Worm (Caenorhabditis elegans): ENCODE results near the gene pmpl-1.

pmpl-1 gene

ce11 chrX:3830872-3831271 is 43.0 kb downstream of the pmpl-1 start:
- TF ChIP-seq ceh-100 (GFP tag; IDR thresholded peaks at IDR 0.05): no peak
- TF ChIP-seq madf-6 (GFP tag; IDR thresholded peaks at IDR 0.05): no peak
- no peak for TF ChIP-seq athp-1 (tag; optimal IDR thresholded peaks at IDR 0.05)
- no peak for TF ChIP-seq zim-3 (tag; optimal IDR thresholded peaks at IDR 0.05)
- TF ChIP-seq ets-4 (GFP tag; optimal IDR thresholded peaks at IDR 0.05): no peak
- TF ChIP-seq nfyb-1 (GFP tag; IDR thresholded peaks at IDR 0.05): no peak
- no peak for TF ChIP-seq let-526 (GFP tag; IDR thresholded peaks at IDR 0.05)
- no peak for TF ChIP-seq rpc-1 (optimal IDR thresholded peaks at IDR 0.05)
- TF ChIP-seq rpc-1 (tag; optimal IDR thresholded peaks at IDR 0.05): no peak
- no peak for TF ChIP-seq F55B11.4 (tag; optimal IDR thresholded peaks at IDR 0.05; ENCODE audit: borderline replicate concordance, insufficient read depth)
- no peak for TF ChIP-seq rcor-1 (GFP tag; IDR thresholded peaks at IDR 0.05)
- no peak for TF ChIP-seq snpc-3.4 (tag; optimal IDR thresholded peaks at IDR 0.05)
- no peak for TF ChIP-seq dpl-1 (GFP tag; optimal IDR thresholded peaks at IDR 0.05)
- no peak for TF ChIP-seq hsf-1 (GFP tag; IDR thresholded peaks at IDR 0.05)
- no peak for TF ChIP-seq nfya-2 (GFP tag; IDR thresholded peaks at IDR 0.05)
- no peak for TF ChIP-seq D2030.7 (GFP tag; IDR thresholded peaks at IDR 0.05)
- no peak for TF ChIP-seq F49E8.2 (tag; optimal IDR thresholded peaks at IDR 0.05; ENCODE audit: insufficient read depth)
- no peak for TF ChIP-seq mes-4 (tag; optimal IDR thresholded peaks at IDR 0.05)

- TF ChIP-seq ztf-26 (tag; optimal IDR thresholded peaks at IDR 0.05): peak; percentile 32
- no peak for TF ChIP-seq ceh-79 (tag; optimal IDR thresholded peaks at IDR 0.05)
- TF ChIP-seq pha-4 (tag; optimal IDR thresholded peaks at IDR 0.05): peak; percentile 31
- peak; percentile 49 for TF ChIP-seq madf-10 (tag; optimal IDR thresholded peaks at IDR 0.05)
- no peak for TF ChIP-seq snpc-4 (GFP tag; optimal IDR thresholded peaks at IDR 0.05)
- peak in 1 of 4 experiments; percentile 39 for TF ChIP-seq snpc-4 (tag; optimal IDR thresholded peaks at IDR 0.05)
- TF ChIP-seq ztf-18 (tag; optimal IDR thresholded peaks at IDR 0.05): no peak
- peak; percentile 45 for TF ChIP-seq attf-5 (GFP tag; optimal IDR thresholded peaks at IDR 0.05)
- peak; percentile 55 for TF ChIP-seq unc-62 (GFP tag; optimal IDR thresholded peaks at IDR 0.05)
- TF ChIP-seq tlf-1 (GFP tag; optimal IDR thresholded peaks at IDR 0.05): peak; percentile 16
- 0 out of 2 replicates have a peak, but pooled peaks have one; percentile 43 for TF ChIP-seq B0336.3 (GFP tag; IDR thresholded peaks at IDR 0.05)
- TF ChIP-seq nfyb-1 (GFP tag; IDR thresholded peaks at IDR 0.05): peak; percentile 59; the same call in 1 of the 2 replicates
- TF ChIP-seq lin-40 (tag; optimal IDR thresholded peaks at IDR 0.05): peak; percentile 77
- TF ChIP-seq let-607 (tag; optimal IDR thresholded peaks at IDR 0.05): peak; percentile 52 to 81
- TF ChIP-seq D2030.7 (GFP tag; IDR thresholded peaks at IDR 0.05): no peak
- TF ChIP-seq ccch-3 (GFP tag; optimal IDR thresholded peaks at IDR 0.05): no peak
- no peak for TF ChIP-seq unc-130 (GFP tag; optimal IDR thresholded peaks at IDR 0.05)
- TF ChIP-seq nhr-90 (tag; optimal IDR thresholded peaks at IDR 0.05): peak; percentile 27
- peak; percentile 11 for TF ChIP-seq F23B12.7 (tag; optimal IDR thresholded peaks at IDR 0.05; ENCODE audit: insufficient read depth)
- TF ChIP-seq dox-1 (GFP tag; IDR thresholded peaks at IDR 0.05): peak; percentile 55; the same call in 1 of the 2 replicates
- TF ChIP-seq fkh-3 (tag; optimal IDR thresholded peaks at IDR 0.05): no peak
- TF ChIP-seq ets-4 (GFP tag; optimal IDR thresholded peaks at IDR 0.05): peak; percentile 1
- TF ChIP-seq ztf-3 (GFP tag; optimal IDR thresholded peaks at IDR 0.05): no peak
- TF ChIP-seq B0261.1 (tag; optimal IDR thresholded peaks at IDR 0.05): no peak
- peak; percentile 7 for TF ChIP-seq lin-54 (GFP tag; optimal IDR thresholded peaks at IDR 0.05)
- peak; percentile 51; the same call in 1 of the 2 replicates for TF ChIP-seq K11D2.4 (GFP tag; IDR thresholded peaks at IDR 0.05)
- TF ChIP-seq mcd-1 (GFP tag; IDR thresholded peaks at IDR 0.05): no peak
- TF ChIP-seq Y53G8AR.9 (GFP tag; conservative IDR thresholded peaks at IDR 0.05): no peak
- no peak for TF ChIP-seq F52B5.7 (tag; optimal IDR thresholded peaks at IDR 0.05)
- TF ChIP-seq nhr-80 (tag; optimal IDR thresholded peaks at IDR 0.05): peak; percentile 95
- TF ChIP-seq tbp1 (GFP tag; optimal IDR thresholded peaks at IDR 0.05): peak; percentile 52
- TF ChIP-seq Y56A3A.18 (GFP tag; IDR thresholded peaks at IDR 0.05): no peak
- TF ChIP-seq ztf-22 (GFP tag; optimal IDR thresholded peaks at IDR 0.05): peak; percentile 88
Measured at ce11 chrX:3832059-3832641, 44.3 kb downstream of the pmpl-1 start.

Measured in whole organism, young adult.